Worm (Caenorhabditis elegans): Measurements from ENCODE around the gene bli-6.
A peak's percentile ranks its signal among the peaks of the same experiment; 100 is the strongest.

Gene bli-6

ce11 chrIV:6336748-6337147, 40.1 kb upstream of the bli-6 start (continued):
- no peak for TF ChIP-seq Y116A8C.19 (tag; optimal IDR thresholded peaks at IDR 0.05; ENCODE audit: borderline replicate concordance)
- TF ChIP-seq ceh-63 (GFP tag; optimal IDR thresholded peaks at IDR 0.05): no peak
- TF ChIP-seq jun-1 (tag; optimal IDR thresholded peaks at IDR 0.05): peak; percentile 90
- peak; percentile 84 for TF ChIP-seq snpc-4 (tag; optimal IDR thresholded peaks at IDR 0.05)
- peak; percentile 95 for TF ChIP-seq nhr-19 (GFP tag; conservative IDR thresholded peaks at IDR 0.05)
- no peak for TF ChIP-seq ceh-90 (tag; optimal IDR thresholded peaks at IDR 0.05)
- no peak for TF ChIP-seq sptf-1 (tag; optimal IDR thresholded peaks at IDR 0.05)
- peak; percentile 73 for TF ChIP-seq nhr-11 (tag; optimal IDR thresholded peaks at IDR 0.05)
- peak in 3 of 6 experiments; percentile 49 to 97 (median 92) for TF ChIP-seq elt-3 (tag; optimal IDR thresholded peaks at IDR 0.05)
- no peak for TF ChIP-seq aly-2 (tag; optimal IDR thresholded peaks at IDR 0.05)
- TF ChIP-seq zag-1 (tag; optimal IDR thresholded peaks at IDR 0.05): no peak
- peak; percentile 37 for TF ChIP-seq nhr-237 (tag; optimal IDR thresholded peaks at IDR 0.05)
- TF ChIP-seq fos-1 (tag; optimal IDR thresholded peaks at IDR 0.05): peak; percentile 46
- TF ChIP-seq nhr-85 (tag): peak; percentile 100
- TF ChIP-seq ceh-82 (tag; optimal IDR thresholded peaks at IDR 0.05): peak; percentile 6 to 81 (median 24)
- TF ChIP-seq ets-5 (GFP tag; IDR thresholded peaks at IDR 0.05): no peak
- TF ChIP-seq nhr-47 (tag; optimal IDR thresholded peaks at IDR 0.05): peak; percentile 97
- peak; percentile 73 to 93 for TF ChIP-seq lin-35 (GFP tag; optimal IDR thresholded peaks at IDR 0.05)
- TF ChIP-seq xbp-1 (tag; optimal IDR thresholded peaks at IDR 0.05): peak; percentile 97
- peak; percentile 99 for TF ChIP-seq lin-14 (GFP tag; optimal IDR thresholded peaks at IDR 0.05)
- peak; percentile 38 for TF ChIP-seq nhr-77 (tag; optimal IDR thresholded peaks at IDR 0.05)
- peak; percentile 99 for TF ChIP-seq nhr-71 (tag; optimal IDR thresholded peaks at IDR 0.05)
- TF ChIP-seq mab-9 (GFP tag; IDR thresholded peaks at IDR 0.05): peak; percentile 88
- TF ChIP-seq irx-1 (tag; optimal IDR thresholded peaks at IDR 0.05): peak; percentile 94
- TF ChIP-seq nhr-76 (tag; optimal IDR thresholded peaks at IDR 0.05): no peak
- TF ChIP-seq pag-3 (tag; optimal IDR thresholded peaks at IDR 0.05; ENCODE audit: borderline replicate concordance, insufficient read depth): no peak
- TF ChIP-seq hpl-2 (GFP tag; optimal IDR thresholded peaks at IDR 0.05): peak; percentile 74
- no peak for TF ChIP-seq tlp-1 (tag; optimal IDR thresholded peaks at IDR 0.05)
- peak; percentile 34 for TF ChIP-seq mef-2 (tag; optimal IDR thresholded peaks at IDR 0.05)
- TF ChIP-seq unc-130 (tag; optimal IDR thresholded peaks at IDR 0.05): peak; percentile 79
- TF ChIP-seq efl-1 (optimal IDR thresholded peaks at IDR 0.05): peak; percentile 85 to 89
- TF ChIP-seq efl-1 (GFP tag; optimal IDR thresholded peaks at IDR 0.05 in 1 of 2): peak; percentile 72 to 97
- TF ChIP-seq ceh-8 (GFP tag; optimal IDR thresholded peaks at IDR 0.05): peak; percentile 82
- TF ChIP-seq egl-27 (tag; optimal IDR thresholded peaks at IDR 0.05): peak; percentile 40 to 58
- TF ChIP-seq dpl-1 (GFP tag; optimal IDR thresholded peaks at IDR 0.05): peak; percentile 74 to 80 (median 76)
- TF ChIP-seq ces-1 (GFP tag; optimal IDR thresholded peaks at IDR 0.05): no peak
- peak; percentile 54 for TF ChIP-seq fkh-10 (GFP tag; optimal IDR thresholded peaks at IDR 0.05)
- peak; percentile 98 for TF ChIP-seq ztf-4 (tag; optimal IDR thresholded peaks at IDR 0.05)
- TF ChIP-seq nhr-84 (tag; optimal IDR thresholded peaks at IDR 0.05): no peak
- TF ChIP-seq fkh-8 (tag; optimal IDR thresholded peaks at IDR 0.05): peak; percentile 96
- TF ChIP-seq lin-13 (GFP tag; optimal IDR thresholded peaks at IDR 0.05): peak; percentile 87
- peak; percentile 64; the same call in 1 of the 2 replicates for TF ChIP-seq unc-98 (GFP tag; IDR thresholded peaks at IDR 0.05)
- TF ChIP-seq pax-3 (tag; optimal IDR thresholded peaks at IDR 0.05): peak; percentile 92
- peak; percentile 99 for TF ChIP-seq mep-1 (tag; optimal IDR thresholded peaks at IDR 0.05)
- peak; percentile 41 for TF ChIP-seq F16B12.6 (tag; optimal IDR thresholded peaks at IDR 0.05)
- TF ChIP-seq mdl-1 (tag; optimal IDR thresholded peaks at IDR 0.05): peak; percentile 32 to 100
- peak; percentile 22 for TF ChIP-seq lin-15B (tag; optimal IDR thresholded peaks at IDR 0.05)
- TF ChIP-seq lsy-2 (tag; optimal IDR thresholded peaks at IDR 0.05): peak; percentile 91 to 92
- no peak for TF ChIP-seq unc-62 (GFP tag; optimal IDR thresholded peaks at IDR 0.05)
- TF ChIP-seq snu-23 (GFP tag; optimal IDR thresholded peaks at IDR 0.05): peak; percentile 97
- peak; percentile 92 for TF ChIP-seq unc-86 (tag; optimal IDR thresholded peaks at IDR 0.05)
- peak; percentile 94 for TF ChIP-seq skn-1 (tag; optimal IDR thresholded peaks at IDR 0.05)
- peak; percentile 85 for TF ChIP-seq ceh-88 (GFP tag; IDR thresholded peaks at IDR 0.05)
- no peak for TF ChIP-seq hlh-4 (tag; optimal IDR thresholded peaks at IDR 0.05)

Measured in whole organism, L1 larva.